Fruit fly (Drosophila melanogaster) whole organism, embryonic: ENCODE measurements around the gene Mlp84B.
A peak's percentile ranks its signal among the peaks of the same experiment; 100 is the strongest.

Experiments
- B-H1 ChIP-seq: fragments of 200-800 bp; sonication (Bioruptor generic); IDR thresholded peaks from 3 replicates; pipeline ENCODE4 v1.3.6; 2022; ENCODE audit warnings: missing biosample characterization, missing genetic modification characterization
- CG11398 ChIP-seq: fragments of 200-800 bp; sonication (Bioruptor generic); optimal IDR thresholded peaks from 2 replicates; lab custom pipeline; 2016; ENCODE audit warnings: missing biosample characterization, missing genetic modification characterization
- CG12071 ChIP-seq: fragments of 200-800 bp; sonication (Bioruptor generic); optimal IDR thresholded peaks from 3 replicates; lab custom pipeline; 2018; ENCODE audit warnings: missing biosample characterization, mild to moderate bottlenecking, missing genetic modification characterization
- CG15011 ChIP-seq: fragments of 200-800 bp; sonication (Bioruptor generic); optimal IDR thresholded peaks from 3 replicates; lab custom pipeline; 2018; ENCODE audit warnings: missing biosample characterization, mild to moderate bottlenecking, missing genetic modification characterization
- CG17328 ChIP-seq: fragments of 200-800 bp; sonication (Bioruptor generic); IDR thresholded peaks from 2 replicates; pipeline ENCODE4 v1.3.6; 2022; ENCODE audit warnings: missing biosample characterization, missing genetic modification characterization
- CG17385 ChIP-seq: fragments of 200-800 bp; sonication (Bioruptor generic); optimal IDR thresholded peaks from 3 replicates; lab custom pipeline; 2018; ENCODE audit warnings: missing biosample characterization, mild to moderate bottlenecking, missing genetic modification characterization
- CG32772 ChIP-seq: fragments of 200-800 bp; sonication (Bioruptor generic); IDR thresholded peaks from 2 replicates; pipeline ENCODE4 v1.3.6; 2022; ENCODE audit warnings: missing biosample characterization, missing genetic modification characterization
- CG3281 ChIP-seq: fragments of 200-800 bp; sonication (Bioruptor generic); optimal IDR thresholded peaks from 3 replicates; lab custom pipeline; 2017; ENCODE audit warnings: missing biosample characterization, mild to moderate bottlenecking, missing genetic modification characterization
- CG33213 ChIP-seq: fragments of 200-800 bp; sonication (Bioruptor generic); optimal IDR thresholded peaks from 3 replicates; lab custom pipeline; 2016; ENCODE audit warnings: missing biosample characterization, missing genetic modification characterization
- CG34224 ChIP-seq: fragments of 200-800 bp; sonication (Bioruptor generic); IDR thresholded peaks from 3 replicates; pipeline ENCODE4 v1.3.6; 2022; ENCODE audit warnings: missing biosample characterization, missing genetic modification characterization; ENCODE audit not compliant: partially characterized antibody
- CG3847 ChIP-seq: fragments of 200-800 bp; sonication (Bioruptor generic); IDR thresholded peaks from 2 replicates; pipeline ENCODE4 v1.3.6; 2022; ENCODE audit warnings: missing biosample characterization, missing genetic modification characterization
- CG4707 ChIP-seq: fragments of 200-800 bp; sonication (Bioruptor generic); optimal IDR thresholded peaks from 2 replicates; lab custom pipeline; 2018; ENCODE audit warnings: missing biosample characterization, mild to moderate bottlenecking, missing genetic modification characterization, moderate library complexity
- CG6689 ChIP-seq: fragments of 200-800 bp; sonication (Bioruptor generic); IDR thresholded peaks from 2 replicates; pipeline ENCODE4 v1.3.6; 2022; ENCODE audit warnings: missing biosample characterization, missing genetic modification characterization
- CG7372 ChIP-seq: fragments of 200-800 bp; sonication (Bioruptor generic); IDR thresholded peaks from 2 replicates; pipeline ENCODE4 v1.3.6; 2022; ENCODE audit warnings: missing biosample characterization, missing genetic modification characterization
- CG9817 ChIP-seq: fragments of 200-800 bp; sonication (Bioruptor generic); optimal IDR thresholded peaks from 2 replicates; lab custom pipeline; 2018; ENCODE audit warnings: missing biosample characterization, mild to moderate bottlenecking, missing genetic modification characterization, moderate library complexity
- Dek ChIP-seq: fragments of 200-800 bp; sonication (Bioruptor generic); optimal IDR thresholded peaks from 3 replicates; lab custom pipeline; 2019; ENCODE audit warnings: missing biosample characterization, mild to moderate bottlenecking, missing genetic modification characterization, moderate library complexity
- Doc2 ChIP-seq: fragments of 200-800 bp; sonication (Bioruptor generic); IDR thresholded peaks from 2 replicates; pipeline ENCODE4 v1.3.6; 2022; ENCODE audit warnings: missing biosample characterization, missing genetic modification characterization
- E2f2 ChIP-seq: fragments of 200-800 bp; sonication (Bioruptor generic); IDR thresholded peaks from 2 replicates; pipeline ENCODE4 v1.3.6; 2022; ENCODE audit warnings: missing biosample characterization, missing genetic modification characterization
- Eip74EF ChIP-seq, 2 experiments: fragments of 200-800 bp in 1 of 2; fragments of >200 bp in 1 of 2; sonication (Bioruptor generic) in 1 of 2; optimal IDR thresholded peaks; 2 replicates each; lab custom pipeline; 2017 to 2019; ENCODE audit warnings: missing biosample characterization in 2 of 2, missing genetic modification characterization in 2 of 2, mild to moderate bottlenecking in 1 of 2, moderate library complexity in 1 of 2
- Ets65A ChIP-seq: fragments of 200-800 bp; sonication (Bioruptor generic); peaks from one replicate; lab custom pipeline; 2016; ENCODE audit warnings: missing biosample characterization, missing genetic modification characterization
- Fer1 ChIP-seq: fragments of 200-800 bp; sonication (Bioruptor generic); optimal IDR thresholded peaks from 2 replicates; lab custom pipeline; 2017; ENCODE audit warnings: missing biosample characterization, mild to moderate bottlenecking, missing genetic modification characterization
- Fer2 ChIP-seq: fragments of 200-800 bp; sonication (Bioruptor generic); optimal IDR thresholded peaks from 2 replicates; lab custom pipeline; 2018; ENCODE audit warnings: missing biosample characterization, mild to moderate bottlenecking, missing genetic modification characterization, moderate library complexity
- Gug ChIP-seq: fragments of 200-800 bp; sonication (Bioruptor generic); IDR thresholded peaks from 4 replicates; pipeline ENCODE4 v1.3.6; 2022; ENCODE audit warnings: missing biosample characterization, missing genetic modification characterization
- H15 ChIP-seq: fragments of 200-800 bp; sonication (Bioruptor generic); IDR thresholded peaks from 3 replicates; pipeline ENCODE4 v1.3.6; 2022; ENCODE audit warnings: missing biosample characterization, missing genetic modification characterization
- HHEX ChIP-seq: fragments of 200-800 bp; sonication (Bioruptor generic); optimal IDR thresholded peaks from 3 replicates; lab custom pipeline; 2017; ENCODE audit warnings: missing biosample characterization, mild to moderate bottlenecking, missing genetic modification characterization, missing genetic modification reagents
- Hr39 ChIP-seq: fragments of >200 bp; optimal IDR thresholded peaks from 2 replicates; lab custom pipeline; 2017
- Kr ChIP-seq: fragments of 200-800 bp; sonication (Bioruptor generic); optimal IDR thresholded peaks from 2 replicates; lab custom pipeline; 2017; ENCODE audit warnings: missing biosample characterization, mild to moderate bottlenecking, missing genetic modification characterization
- MTF-1 ChIP-seq: fragments of 200-800 bp; sonication (Bioruptor generic); optimal IDR thresholded peaks from 2 replicates; lab custom pipeline; 2018; ENCODE audit warnings: missing biosample characterization, mild to moderate bottlenecking, missing genetic modification characterization, borderline replicate concordance
- Mes4 ChIP-seq: fragments of 200-800 bp; sonication (Bioruptor generic); optimal IDR thresholded peaks from 2 replicates; lab custom pipeline; 2016; ENCODE audit warnings: missing biosample characterization, missing genetic modification characterization
- NFAT ChIP-seq: fragments of 200-800 bp; sonication (Bioruptor generic); IDR thresholded peaks from 2 replicates; pipeline ENCODE4 v1.3.6; 2022; ENCODE audit warnings: missing biosample characterization, missing genetic modification characterization
- Rx ChIP-seq: fragments of 200-800 bp; sonication (Bioruptor generic); IDR thresholded peaks from 2 replicates; pipeline ENCODE4 v1.3.6; 2022; ENCODE audit warnings: missing biosample characterization, missing genetic modification characterization
- Side ChIP-seq: fragments of 200-800 bp; sonication (Bioruptor generic); optimal IDR thresholded peaks from 2 replicates; lab custom pipeline; 2016; ENCODE audit warnings: missing biosample characterization, missing genetic modification characterization
- Xrp1 ChIP-seq: fragments of 200-800 bp; sonication (Bioruptor generic); IDR thresholded peaks from 2 replicates; pipeline ENCODE4 v1.3.6; 2022; ENCODE audit warnings: missing biosample characterization, missing genetic modification characterization
- ash1 ChIP-seq: fragments of 200-800 bp; sonication (Bioruptor generic); optimal IDR thresholded peaks from 2 replicates; lab custom pipeline; 2018; ENCODE audit warnings: missing biosample characterization, mild to moderate bottlenecking, missing genetic modification characterization
- dmrt11E ChIP-seq: fragments of 200-800 bp; sonication (Bioruptor generic); optimal IDR thresholded peaks from 3 replicates; lab custom pipeline; 2018; ENCODE audit warnings: missing biosample characterization, mild to moderate bottlenecking, missing genetic modification characterization, moderate library complexity
- dysf ChIP-seq: fragments of 200-800 bp; sonication (Bioruptor generic); IDR thresholded peaks from 3 replicates; pipeline ENCODE4 v1.3.6; 2022; ENCODE audit warnings: missing biosample characterization, missing genetic modification characterization
- fd102C ChIP-seq: fragments of 200-800 bp; sonication (Bioruptor generic); optimal IDR thresholded peaks from 2 replicates; lab custom pipeline; 2018; ENCODE audit warnings: missing biosample characterization, mild to moderate bottlenecking, missing genetic modification characterization, moderate library complexity
- ftz-f1 ChIP-seq: fragments of 200-800 bp; sonication (Bioruptor generic); optimal IDR thresholded peaks from 2 replicates; lab custom pipeline; 2016; ENCODE audit warnings: missing biosample characterization, missing genetic modification characterization
- gcm2 ChIP-seq: fragments of 200-800 bp; sonication (Bioruptor generic); optimal IDR thresholded peaks from 2 replicates; lab custom pipeline; 2016; ENCODE audit warnings: missing biosample characterization, missing genetic modification characterization
- gem ChIP-seq: fragments of 200-800 bp; sonication (Bioruptor generic); optimal IDR thresholded peaks from 2 replicates; lab custom pipeline; 2019; ENCODE audit warnings: missing biosample characterization, mild to moderate bottlenecking, missing genetic modification characterization, moderate library complexity
- knrl ChIP-seq: fragments of 200-800 bp; sonication (Bioruptor generic); IDR thresholded peaks from 3 replicates; pipeline ENCODE4 v1.3.6; 2022; ENCODE audit warnings: missing biosample characterization, missing genetic modification characterization; ENCODE audit not compliant: partially characterized antibody
- nmo ChIP-seq: fragments of 200-800 bp; sonication (Bioruptor generic); optimal IDR thresholded peaks from 2 replicates; lab custom pipeline; 2018; ENCODE audit warnings: missing biosample characterization, mild to moderate bottlenecking, missing genetic modification characterization, moderate library complexity
- org-1 ChIP-seq: fragments of 200-800 bp; sonication (Bioruptor generic); optimal IDR thresholded peaks from 2 replicates; lab custom pipeline; 2017; ENCODE audit warnings: missing biosample characterization, missing genetic modification characterization
- otp ChIP-seq: fragments of 200-800 bp; sonication (Bioruptor generic); IDR thresholded peaks from 3 replicates; pipeline ENCODE4, ENCODE4 v1.3.6; 2022; ENCODE audit warnings: missing biosample characterization, missing genetic modification characterization
- pb ChIP-seq: fragments of 200-800 bp; sonication (Bioruptor generic); optimal IDR thresholded peaks from 3 replicates; lab custom pipeline; 2016; ENCODE audit warnings: missing biosample characterization, missing genetic modification characterization
- phol ChIP-seq: fragments of 200-800 bp; sonication (Bioruptor generic); optimal IDR thresholded peaks from 3 replicates; lab custom pipeline; 2018; ENCODE audit warnings: missing biosample characterization, mild to moderate bottlenecking, missing genetic modification characterization, moderate library complexity
- pita ChIP-seq: fragments of 200-800 bp; sonication (Bioruptor generic); optimal IDR thresholded peaks from 2 replicates; lab custom pipeline; 2017; ENCODE audit warnings: missing biosample characterization, mild to moderate bottlenecking, missing genetic modification characterization
- sisA ChIP-seq: fragments of 200-800 bp; sonication (Bioruptor generic); IDR thresholded peaks from 2 replicates; pipeline ENCODE4 v1.3.6; 2022; ENCODE audit warnings: missing biosample characterization, missing genetic modification characterization
- tin ChIP-seq: fragments of 200-800 bp; sonication (Bioruptor generic); optimal IDR thresholded peaks from 3 replicates; lab custom pipeline; 2016; ENCODE audit warnings: missing biosample characterization, missing genetic modification characterization
- wor ChIP-seq: fragments of 200-800 bp; sonication (Bioruptor generic); IDR thresholded peaks from 2 replicates; pipeline ENCODE4 v1.3.6; 2022; ENCODE audit warnings: missing biosample characterization, missing genetic modification characterization
- zen2 ChIP-seq: fragments of 200-800 bp; sonication (Bioruptor generic); IDR thresholded peaks from 3 replicates; pipeline ENCODE4 v1.3.6; 2022; ENCODE audit warnings: missing biosample characterization, missing genetic modification characterization; ENCODE audit not compliant: partially characterized antibody

The Mlp84B gene

dm6 chr3R:7067092-7067491, 50.4 kb downstream of the Mlp84B start, which contains the start of the genes CG1105 and CG1965 (continued):
- TF ChIP-seq Dek (tag; lab: Kevin White, UChicago) (peak; percentile 87), CG9817 (tag; lab: Kevin White, UChicago) (peak; percentile 94), dysf (GFP tag; lab: Robert Waterston, UW) (peak; percentile 93), CG15011 (GFP tag; lab: Kevin White, UChicago) (peak; percentile 70), sisA (peak; percentile 96), Fer1 (peak; percentile 86), Doc2 (GFP tag; lab: Robert Waterston, UW) (peak; percentile 70; the same call in 1 of the 2 replicates), Ets65A (GFP tag; lab: Kevin White, UChicago) (peak; percentile 99), ash1 (GFP tag; lab: Kevin White, UChicago) (peak; percentile 45), Side (GFP tag; lab: Kevin White, UChicago) (peak; percentile 91), CG32772 (peak; percentile 92), CG11398 (GFP tag; lab: Kevin White, UChicago) (peak; percentile 76), ftz-f1 (GFP tag; lab: Kevin White, UChicago) (peak; percentile 79), Gug (GFP tag; lab: Robert Waterston, UW) (peak; percentile 94; the same call in 3 of the 4 replicates), MTF-1 (peak; percentile 53), CG33213 (GFP tag; lab: Kevin White, UChicago) (peak; percentile 92), pb (GFP tag; lab: Kevin White, UChicago) (peak; percentile 68), CG7372 (peak; percentile 94), Eip74EF (GFP tag; optimal IDR thresholded peaks at IDR 0.05; lab: Kevin White, UChicago) (peak in 1 of 2 experiments; percentile 74), Mes4 (GFP tag; lab: Kevin White, UChicago) (peak; percentile 83), NFAT (GFP tag; lab: Robert Waterston, UW) (peak; percentile 94), tin (GFP tag; lab: Kevin White, UChicago) (peak; percentile 97), zen2 (GFP tag; lab: Robert Waterston, UW) (peak; percentile 93), CG12071 (GFP tag; lab: Kevin White, UChicago) (no peak), knrl (GFP tag; lab: Robert Waterston, UW) (peak; percentile 100), CG3847 (GFP tag; lab: Robert Waterston, UW) (peak; percentile 95), CG17328 (GFP tag; lab: Robert Waterston, UW) (peak; percentile 91), org-1 (GFP tag; lab: Kevin White, UChicago) (peak; percentile 54), CG4707 (peak; percentile 47), Fer2 (peak; percentile 85), Hr39 (lab: Kevin White, UChicago) (no peak), CG3281 (GFP tag; lab: Kevin White, UChicago) (peak; percentile 87), wor (GFP tag; lab: Robert Waterston, UW) (peak; percentile 86), gcm2 (GFP tag; lab: Kevin White, UChicago) (peak; percentile 70), E2f2 (GFP tag; lab: Robert Waterston, UW) (peak; percentile 79), HHEX (peak; percentile 74), dmrt11E (tag; lab: Kevin White, UChicago) (peak; percentile 93), CG17385 (peak; percentile 98), otp (GFP tag; lab: Robert Waterston, UW) (peak; percentile 83), fd102C (GFP tag; lab: Kevin White, UChicago) (peak; percentile 63), Rx (peak; percentile 85), H15 (GFP tag; lab: Robert Waterston, UW) (peak; percentile 94), nmo (GFP tag; lab: Kevin White, UChicago) (peak; percentile 96), B-H1 (GFP tag; lab: Robert Waterston, UW) (peak; percentile 92), Kr (GFP tag; lab: Kevin White, UChicago) (no peak), gem (tag; lab: Kevin White, UChicago) (peak; percentile 96), phol (tag; lab: Kevin White, UChicago) (peak; percentile 95), CG34224 (peak; percentile 99), CG6689 (GFP tag; lab: Robert Waterston, UW) (peak; percentile 93), pita (GFP tag; lab: Kevin White, UChicago) (no peak), Xrp1 (peak; percentile 94)
